Worm (Caenorhabditis elegans) whole organism, early embryonic: ENCODE data around the gene F34H10.5.

Experiments
- B0310.2 ChIP-seq: sonication (generic microtip); optimal IDR thresholded peaks from 2 replicates; lab custom pipeline; 2016; ENCODE audit warnings: mild to moderate bottlenecking, missing genetic modification characterization, missing compliant biosample characterization
- aly-1 ChIP-seq: sonication (generic microtip); optimal IDR thresholded peaks from 2 replicates; lab custom pipeline; 2016; ENCODE audit warnings: missing genetic modification characterization, missing compliant biosample characterization
- tbx-37 ChIP-seq: fragments of 200-800 bp; sonication (Bioruptor generic); conservative IDR thresholded peaks from 2 replicates; pipeline ENCODE4 v1.3.6; 2022; ENCODE audit warnings: missing genetic modification reagents, missing genetic modification characterization, missing compliant biosample characterization
- tra-4 ChIP-seq: sonication (generic microtip); optimal IDR thresholded peaks from 2 replicates; lab custom pipeline; 2017; ENCODE audit warnings: missing genetic modification characterization, missing compliant biosample characterization

ce11 chrX:9610040-9610613, 25.3 kb upstream of the F34H10.5 start, which contains the start of gene C11E4.6:
- TF ChIP-seq tbx-37 (GFP tag; lab: Robert Waterston, UW) (no peak), B0310.2 (tag; lab: Kevin White, UChicago) (no peak), tra-4 (tag; lab: Kevin White, UChicago) (no peak), aly-1 (tag; lab: Kevin White, UChicago) (no peak)
